Worm (Caenorhabditis elegans) whole organism, L1 larva: ENCODE data around the gene R13H4.2.

ENCODE experiments used
- C34B4.2 ChIP-seq: sonication (generic microtip); optimal IDR thresholded peaks from 2 replicates; lab custom pipeline; 2017; ENCODE audit warnings: mild to moderate bottlenecking, missing genetic modification characterization, missing compliant biosample characterization
- F16B12.6 ChIP-seq: fragments of 150-350 bp; optimal IDR thresholded peaks from 2 replicates; lab custom pipeline; 2014; ENCODE audit warnings: missing biosample characterization, missing genetic modification characterization
- aha-1 ChIP-seq: fragments of 150-350 bp; optimal IDR thresholded peaks from 2 replicates; lab custom pipeline; 2014; ENCODE audit warnings: missing biosample characterization, missing genetic modification characterization
- alr-1 ChIP-seq: fragments of 200-800 bp; sonication (Bioruptor generic); optimal IDR thresholded peaks from 2 replicates; lab custom pipeline; 2018; ENCODE audit warnings: borderline replicate concordance, mild to moderate bottlenecking, missing genetic modification characterization, missing compliant biosample characterization
- ama-1 ChIP-seq: fragments of 150-350 bp; optimal IDR thresholded peaks from 2 replicates; lab custom pipeline; 2014
- blmp-1 ChIP-seq: fragments of 150-350 bp; optimal IDR thresholded peaks from 2 replicates; lab custom pipeline; 2014; ENCODE audit warnings: missing biosample characterization, missing genetic modification characterization
- ceh-8 ChIP-seq: fragments of 200-800 bp; sonication (Bioruptor generic); optimal IDR thresholded peaks from 2 replicates; lab custom pipeline; 2018; ENCODE audit warnings: mild to moderate bottlenecking, missing genetic modification characterization, moderate library complexity, missing compliant biosample characterization
- ceh-82 ChIP-seq, 3 experiments: fragments of 150-350 bp in 1 of 3; sonication (generic microtip) in 2 of 3; optimal IDR thresholded peaks; 2 replicates each; lab custom pipeline; 2014 to 2017; ENCODE audit warnings: missing biosample characterization in 3 of 3, missing genetic modification characterization in 3 of 3
- dpl-1 ChIP-seq, 3 experiments: fragments of 150-350 bp in 2 of 3; sonication (generic microtip) in 1 of 3; optimal IDR thresholded peaks; 2 replicates each; lab custom pipeline; 2014 to 2017; ENCODE audit warnings: missing biosample characterization in 3 of 3, missing genetic modification characterization in 3 of 3, missing genetic modification reagents in 3 of 3
- efl-1 ChIP-seq, 4 experiments: fragments of 150-350 bp; optimal IDR thresholded peaks in 3 of 4; peaks in 1 of 4; 1 replicate in 1 of 4; 2 replicates in 3 of 4; lab custom pipeline; 2014; ENCODE audit warnings: missing biosample characterization in 2 of 4, missing genetic modification characterization in 2 of 4, missing genetic modification reagents in 2 of 4
- egl-27 ChIP-seq, 2 experiments: fragments of 150-350 bp in 1 of 2; sonication (generic microtip); optimal IDR thresholded peaks; 3 replicates each; lab custom pipeline; 2017 to 2018; ENCODE audit warnings: missing biosample characterization in 2 of 2, missing genetic modification characterization in 2 of 2, missing genetic modification reagents in 2 of 2
- elt-3 ChIP-seq, 6 experiments: fragments of 150-350 bp in 1 of 6; sonication (generic microtip); optimal IDR thresholded peaks; 2 replicates each; lab custom pipeline; 2017 to 2018; ENCODE audit warnings: missing biosample characterization in 6 of 6, missing genetic modification characterization in 6 of 6, inconsistent platforms in 1 of 6
- ets-5 ChIP-seq: fragments of 200-800 bp; sonication (Bioruptor generic); IDR thresholded peaks from 2 replicates; pipeline ENCODE4 v1.3.6; 2022; ENCODE audit warnings: missing genetic modification characterization, missing compliant biosample characterization
- fkh-4 ChIP-seq: sonication (generic microtip); optimal IDR thresholded peaks from 2 replicates; lab custom pipeline; 2016; ENCODE audit warnings: missing compliant biosample characterization, missing genetic modification characterization, borderline replicate concordance
- fkh-8 ChIP-seq: sonication (generic microtip); optimal IDR thresholded peaks from 2 replicates; lab custom pipeline; 2016; ENCODE audit warnings: mild to moderate bottlenecking, missing genetic modification characterization, missing compliant biosample characterization
- hpl-2 ChIP-seq: fragments of 150-350 bp; optimal IDR thresholded peaks from 2 replicates; lab custom pipeline; 2014; ENCODE audit warnings: missing biosample characterization, missing genetic modification reagents, missing genetic modification characterization
- irx-1 ChIP-seq: sonication (generic microtip); optimal IDR thresholded peaks from 2 replicates; lab custom pipeline; 2016; ENCODE audit warnings: missing genetic modification characterization, missing compliant biosample characterization
- lin-13 ChIP-seq: fragments of 150-350 bp; optimal IDR thresholded peaks from 2 replicates; lab custom pipeline; 2014; ENCODE audit warnings: missing biosample characterization, missing genetic modification reagents, missing genetic modification characterization
- lin-14 ChIP-seq: fragments of 200-800 bp; sonication (Bioruptor generic); optimal IDR thresholded peaks from 2 replicates; lab custom pipeline; 2018; ENCODE audit warnings: mild to moderate bottlenecking, missing genetic modification characterization, moderate library complexity, missing compliant biosample characterization
- lin-35 ChIP-seq, 2 experiments: fragments of 150-350 bp; optimal IDR thresholded peaks; 2 replicates each; lab custom pipeline; 2014; ENCODE audit warnings: missing biosample characterization in 2 of 2, missing genetic modification characterization in 2 of 2, missing genetic modification reagents in 2 of 2
- mdl-1 ChIP-seq, 2 experiments: fragments of 150-350 bp; optimal IDR thresholded peaks; 2 replicates each; lab custom pipeline; 2014 to 2017; ENCODE audit warnings: missing biosample characterization in 2 of 2, missing genetic modification characterization in 2 of 2, inconsistent platforms in 1 of 2
- mef-2 ChIP-seq: fragments of 150-350 bp; optimal IDR thresholded peaks from 2 replicates; lab custom pipeline; 2014; ENCODE audit warnings: missing biosample characterization, missing genetic modification characterization
- nhr-12 ChIP-seq: sonication (generic microtip); optimal IDR thresholded peaks from 2 replicates; lab custom pipeline; 2017; ENCODE audit warnings: missing biosample characterization, missing genetic modification characterization
- nhr-19 ChIP-seq: fragments of 200-800 bp; sonication (Bioruptor generic); conservative IDR thresholded peaks from 2 replicates; pipeline ENCODE4 v1.3.6; 2022; ENCODE audit warnings: missing genetic modification characterization, missing compliant biosample characterization
- nhr-47 ChIP-seq: sonication (generic microtip); optimal IDR thresholded peaks from 2 replicates; lab custom pipeline; 2016; ENCODE audit warnings: mild to moderate bottlenecking, missing genetic modification characterization, moderate library complexity, missing compliant biosample characterization
- nhr-71 ChIP-seq: sonication (generic microtip); optimal IDR thresholded peaks from 2 replicates; lab custom pipeline; 2016; ENCODE audit warnings: mild to moderate bottlenecking, missing genetic modification characterization, moderate library complexity, missing compliant biosample characterization
- nhr-76 ChIP-seq: sonication (generic microtip); optimal IDR thresholded peaks from 2 replicates; lab custom pipeline; 2017; ENCODE audit warnings: missing biosample characterization, missing genetic modification characterization
- nhr-84 ChIP-seq: sonication (generic microtip); optimal IDR thresholded peaks from 2 replicates; lab custom pipeline; 2017; ENCODE audit warnings: missing biosample characterization, missing genetic modification characterization
- nhr-85 ChIP-seq: sonication (generic microtip); peaks from one replicate; lab custom pipeline; 2016; ENCODE audit warnings: missing genetic modification characterization, inconsistent platforms, missing compliant biosample characterization
- pag-3 ChIP-seq: sonication (generic microtip); optimal IDR thresholded peaks from 2 replicates; lab custom pipeline; 2017; ENCODE audit warnings: missing genetic modification characterization, mild to moderate bottlenecking, missing compliant biosample characterization, antibody characterized with exemption, borderline replicate concordance; ENCODE audit not compliant: insufficient read depth
- pax-3 ChIP-seq: fragments of 200-800 bp; sonication (Bioruptor generic); optimal IDR thresholded peaks from 2 replicates; lab custom pipeline; 2018; ENCODE audit warnings: mild to moderate bottlenecking, missing genetic modification characterization, moderate library complexity, missing compliant biosample characterization
- skn-1 ChIP-seq: fragments of 150-350 bp; optimal IDR thresholded peaks from 2 replicates; lab custom pipeline; 2014; ENCODE audit warnings: missing biosample characterization, missing genetic modification characterization
- snpc-4 ChIP-seq: fragments of 150-350 bp; optimal IDR thresholded peaks from 2 replicates; lab custom pipeline; 2014; ENCODE audit warnings: missing biosample characterization, missing genetic modification characterization
- snu-23 ChIP-seq: sonication (generic microtip); optimal IDR thresholded peaks from 2 replicates; lab custom pipeline; 2016; ENCODE audit warnings: missing genetic modification characterization, missing compliant biosample characterization
- sup-37 ChIP-seq: fragments of 200-800 bp; sonication (Bioruptor generic); optimal IDR thresholded peaks from 2 replicates; lab custom pipeline; 2018; ENCODE audit warnings: mild to moderate bottlenecking, missing genetic modification characterization, missing compliant biosample characterization
- swsn-7 ChIP-seq: sonication (generic microtip); optimal IDR thresholded peaks from 2 replicates; lab custom pipeline; 2016; ENCODE audit warnings: missing genetic modification characterization, missing compliant biosample characterization
- tlp-1 ChIP-seq: fragments of 150-350 bp; optimal IDR thresholded peaks from 2 replicates; lab custom pipeline; 2014; ENCODE audit warnings: missing biosample characterization, missing genetic modification characterization
- unc-62 ChIP-seq: fragments of 150-350 bp; optimal IDR thresholded peaks from 2 replicates; lab custom pipeline; 2014; ENCODE audit warnings: missing biosample characterization, missing genetic modification reagents, missing genetic modification characterization
- zag-1 ChIP-seq: fragments of 150-350 bp; optimal IDR thresholded peaks from 2 replicates; lab custom pipeline; 2014; ENCODE audit warnings: missing biosample characterization, missing genetic modification characterization
- zip-4 ChIP-seq: fragments of 200-800 bp; sonication (Bioruptor generic); optimal IDR thresholded peaks from 2 replicates; lab custom pipeline; 2018; ENCODE audit warnings: mild to moderate bottlenecking, missing genetic modification characterization, moderate library complexity, missing compliant biosample characterization
- ztf-4 ChIP-seq: fragments of 150-350 bp; optimal IDR thresholded peaks from 2 replicates; lab custom pipeline; 2014; ENCODE audit warnings: missing biosample characterization, missing genetic modification characterization

The R13H4.2 gene

ce11 chrV:11818064-11818463, 18.1 kb upstream of the R13H4.2 start:
- TF ChIP-seq nhr-84 (tag; lab: Kevin White, UChicago), result no peak
- TF ChIP-seq nhr-71 (tag; lab: Kevin White, UChicago), result no peak
- no peak for TF ChIP-seq efl-1 (optimal IDR thresholded peaks at IDR 0.05; lab: Kevin White, UChicago)
- TF ChIP-seq efl-1 (GFP tag; optimal IDR thresholded peaks at IDR 0.05 in 1 of 2; lab: Kevin White, UChicago), result peak in 1 of 2 experiments; percentile 65
- peak; percentile 70 for TF ChIP-seq nhr-85
- TF ChIP-seq mef-2 (tag; lab: Kevin White, UChicago), result no peak
- TF ChIP-seq skn-1 (tag; lab: Kevin White, UChicago), result no peak
- TF ChIP-seq pax-3 (tag; lab: Kevin White, UChicago), result no peak

- TF ChIP-seq dpl-1 (GFP tag; optimal IDR thresholded peaks at IDR 0.05; lab: Kevin White, UChicago), result no peak
- no peak for TF ChIP-seq efl-1 (optimal IDR thresholded peaks at IDR 0.05; lab: Kevin White, UChicago)
- peak in 1 of 2 experiments; percentile 7 for TF ChIP-seq efl-1 (GFP tag; optimal IDR thresholded peaks at IDR 0.05 in 1 of 2; lab: Kevin White, UChicago)
- peak; percentile 76 for TF ChIP-seq ama-1 (lab: Kevin White, UChicago)
- TF ChIP-seq, all 84 proteins: peak for 2
Observed at ce11 chrV:11818786-11819185, 17.4 kb upstream of the R13H4.2 start.

- no peak for TF ChIP-seq sup-37
- no peak for TF ChIP-seq F16B12.6 (tag; lab: Kevin White, UChicago)
- no peak for TF ChIP-seq egl-27 (tag; optimal IDR thresholded peaks at IDR 0.05; lab: Kevin White, UChicago)
- TF ChIP-seq efl-1 (optimal IDR thresholded peaks at IDR 0.05; lab: Kevin White, UChicago), result no peak
- TF ChIP-seq efl-1 (GFP tag; optimal IDR thresholded peaks at IDR 0.05 in 1 of 2; lab: Kevin White, UChicago), result peak in 1 of 2 experiments; percentile 65
- no peak for TF ChIP-seq swsn-7 (tag; lab: Kevin White, UChicago)
- no peak for TF ChIP-seq pag-3
- TF ChIP-seq irx-1 (tag; lab: Kevin White, UChicago), result no peak
Observed at ce11 chrV:11819451-11819850, 16.7 kb upstream of the R13H4.2 start.

- TF ChIP-seq C34B4.2, result no peak
- TF ChIP-seq lin-35 (GFP tag; optimal IDR thresholded peaks at IDR 0.05; lab: Kevin White, UChicago), result peak in 1 of 2 experiments; percentile 3
- peak; percentile 2 for TF ChIP-seq ama-1 (lab: Kevin White, UChicago)
- TF ChIP-seq ceh-8 (GFP tag; lab: Kevin White, UChicago), result no peak
- TF ChIP-seq efl-1 (optimal IDR thresholded peaks at IDR 0.05; lab: Kevin White, UChicago), result no peak
- no peak for TF ChIP-seq efl-1 (GFP tag; optimal IDR thresholded peaks at IDR 0.05 in 1 of 2; lab: Kevin White, UChicago)
- TF ChIP-seq swsn-7 (tag; lab: Kevin White, UChicago), result no peak
- TF ChIP-seq unc-62 (GFP tag; lab: Kevin White, UChicago), result no peak
- no peak for TF ChIP-seq snu-23 (GFP tag; lab: Kevin White, UChicago)
- TF ChIP-seq alr-1 (tag; lab: Kevin White, UChicago), result no peak
- TF ChIP-seq hpl-2 (GFP tag; lab: Kevin White, UChicago), result no peak
- no peak for TF ChIP-seq nhr-12 (tag; lab: Kevin White, UChicago)
- TF ChIP-seq blmp-1 (tag; lab: Kevin White, UChicago), result no peak
- TF ChIP-seq aha-1 (tag; lab: Kevin White, UChicago), result no peak
- no peak for TF ChIP-seq snpc-4 (tag; lab: Kevin White, UChicago)
- no peak for TF ChIP-seq nhr-76 (tag; lab: Kevin White, UChicago)
- no peak for TF ChIP-seq mdl-1 (tag; optimal IDR thresholded peaks at IDR 0.05; lab: Kevin White, UChicago)
- TF ChIP-seq zag-1, result no peak
- TF ChIP-seq ztf-4 (tag; lab: Kevin White, UChicago), result no peak
- no peak for TF ChIP-seq dpl-1 (GFP tag; optimal IDR thresholded peaks at IDR 0.05; lab: Kevin White, UChicago)
- peak; percentile 1 for TF ChIP-seq nhr-71 (tag; lab: Kevin White, UChicago)
- TF ChIP-seq nhr-85, result peak; percentile 61
- TF ChIP-seq ceh-82 (tag; optimal IDR thresholded peaks at IDR 0.05; lab: Kevin White, UChicago), result no peak
- TF ChIP-seq nhr-19 (GFP tag; lab: Robert Waterston, UW), result no peak; the same call in 1 of the 2 replicates
- no peak for TF ChIP-seq nhr-47 (tag; lab: Kevin White, UChicago)
- no peak for TF ChIP-seq zip-4 (GFP tag; lab: Kevin White, UChicago)
- TF ChIP-seq fkh-8 (tag; lab: Kevin White, UChicago), result no peak
- TF ChIP-seq elt-3 (tag; optimal IDR thresholded peaks at IDR 0.05; lab: Kevin White, UChicago), result no peak
- no peak for TF ChIP-seq fkh-4 (tag; lab: Kevin White, UChicago)
- no peak for TF ChIP-seq tlp-1 (tag; lab: Kevin White, UChicago)
- no peak for TF ChIP-seq ets-5 (GFP tag; lab: Robert Waterston, UW)
- no peak for TF ChIP-seq lin-13 (GFP tag; lab: Kevin White, UChicago)
- TF ChIP-seq lin-14 (GFP tag; lab: Kevin White, UChicago), result no peak
Observed at ce11 chrV:11820551-11820950, 15.6 kb upstream of the R13H4.2 start.
